Worm (Caenorhabditis elegans): ENCODE measurements around the gene dhs-13.

DNA sequence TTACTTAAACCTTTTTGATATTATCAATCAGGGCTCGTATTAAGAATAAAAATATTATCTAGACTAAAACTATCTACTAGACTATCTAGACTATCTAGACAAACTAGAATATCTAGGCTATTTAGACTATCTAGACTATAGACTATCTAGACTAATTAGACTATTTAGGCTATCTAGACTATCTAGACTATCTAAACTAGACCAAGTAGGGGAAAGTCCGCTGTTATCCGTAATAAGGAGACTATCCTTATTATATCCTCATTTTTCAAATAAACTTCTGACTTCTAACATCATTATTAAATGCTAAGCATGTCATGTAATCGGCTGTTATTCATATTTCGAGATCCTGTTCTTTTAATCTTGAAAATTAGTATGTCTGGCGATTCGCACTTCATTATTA, 49.6 kb downstream of the dhs-13 start, which contains the start of gene srw-101:
- TF ChIP-seq snpc-4 (tag; optimal IDR thresholded peaks at IDR 0.05) (no peak), nhr-76 (tag; optimal IDR thresholded peaks at IDR 0.05) (no peak), lsy-2 (tag; optimal IDR thresholded peaks at IDR 0.05) (no peak), M03D4.4 (tag; optimal IDR thresholded peaks at IDR 0.05) (no peak), unc-62 (GFP tag; optimal IDR thresholded peaks at IDR 0.05) (no peak), lin-13 (tag; optimal IDR thresholded peaks at IDR 0.05) (no peak)

All from whole organism, mixed stage, embryonic.